Worm (Caenorhabditis elegans): Measurements from ENCODE around the gene fbxb-15.

DNA sequence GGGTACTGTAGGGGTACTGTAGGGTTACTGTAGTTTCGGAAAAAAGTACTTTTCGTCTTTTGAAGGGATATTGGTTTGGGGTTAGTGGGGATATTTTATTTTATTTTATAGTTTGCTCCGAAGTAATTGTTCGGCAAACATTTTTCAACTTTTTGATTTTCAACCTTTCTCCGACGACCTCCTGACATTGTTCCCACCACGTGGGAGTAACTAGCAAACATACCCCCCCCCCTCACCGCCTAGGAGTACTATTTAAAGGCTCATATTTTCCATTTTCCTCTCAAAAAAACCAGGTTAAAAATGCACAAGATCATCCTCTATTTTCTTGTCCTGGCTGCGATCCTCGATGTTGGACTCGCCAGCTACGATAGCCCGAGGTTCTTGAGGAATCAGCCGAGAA, 12.7 kb upstream of the fbxb-15 start, which contains the start of gene srlf-29:
- no peak for TF ChIP-seq dao-5 (tag; optimal IDR thresholded peaks at IDR 0.05)
- TF ChIP-seq W03F9.2 (tag; optimal IDR thresholded peaks at IDR 0.05): no peak

All from whole organism, L4/young adult.